Worm (Caenorhabditis elegans): ENCODE data around the gene T05C12.1.

T05C12.1 gene

ce11 chrII:8173449-8173848, at the start of gene T05C12.1, which contains the start of gene decr-1.3:
TSS of gene T05C12.1 (plus strand) at chrII:8173680.
TSS of gene decr-1.3 (minus strand) at chrII:8173549.
- TF ChIP-seq him-1 (tag; optimal IDR thresholded peaks at IDR 0.05) (no peak), dao-5 (tag; optimal IDR thresholded peaks at IDR 0.05) (no peak), W03F9.2 (tag; optimal IDR thresholded peaks at IDR 0.05) (no peak)

- TF ChIP-seq W03F9.2 (tag; optimal IDR thresholded peaks at IDR 0.05), result peak; percentile 70
- no peak for TF ChIP-seq dao-5 (tag; optimal IDR thresholded peaks at IDR 0.05)
- TF ChIP-seq him-1 (tag; optimal IDR thresholded peaks at IDR 0.05), result no peak
Observed at ce11 chrII:8124867-8125266, 48.6 kb upstream of the T05C12.1 start, which contains the start of gene ire-1. TSS of gene ire-1 (minus strand) at chrII:8124910.

ce11 chrII:8125439-8125838, 48.0 kb upstream of the T05C12.1 start:
- TF ChIP-seq him-1 (tag; optimal IDR thresholded peaks at IDR 0.05) (no peak), W03F9.2 (tag; optimal IDR thresholded peaks at IDR 0.05) (no peak), dao-5 (tag; optimal IDR thresholded peaks at IDR 0.05) (no peak)

- TF ChIP-seq him-1 (tag; optimal IDR thresholded peaks at IDR 0.05) (no peak), dao-5 (tag; optimal IDR thresholded peaks at IDR 0.05) (no peak), W03F9.2 (tag; optimal IDR thresholded peaks at IDR 0.05) (peak; percentile 49)
Observed at ce11 chrII:8126132-8126531, 47.3 kb upstream of the T05C12.1 start.

- TF ChIP-seq him-1 (tag; optimal IDR thresholded peaks at IDR 0.05), result no peak
- TF ChIP-seq dao-5 (tag; optimal IDR thresholded peaks at IDR 0.05), result no peak
- TF ChIP-seq W03F9.2 (tag; optimal IDR thresholded peaks at IDR 0.05), result no peak
Observed at ce11 chrII:8126617-8127016, 46.9 kb upstream of the T05C12.1 start.

ce11 chrII:8127290-8127689, 46.2 kb upstream of the T05C12.1 start:
- no peak for TF ChIP-seq him-1 (tag; optimal IDR thresholded peaks at IDR 0.05)
- TF ChIP-seq W03F9.2 (tag; optimal IDR thresholded peaks at IDR 0.05), result no peak
- no peak for TF ChIP-seq dao-5 (tag; optimal IDR thresholded peaks at IDR 0.05)

- TF ChIP-seq W03F9.2 (tag; optimal IDR thresholded peaks at IDR 0.05) (no peak), him-1 (tag; optimal IDR thresholded peaks at IDR 0.05) (no peak)
Observed at ce11 chrII:8127794-8128193, 45.7 kb upstream of the T05C12.1 start.

- TF ChIP-seq him-1 (tag; optimal IDR thresholded peaks at IDR 0.05), result peak; percentile 36
- peak; percentile 9 for TF ChIP-seq dao-5 (tag; optimal IDR thresholded peaks at IDR 0.05)
- no peak for TF ChIP-seq W03F9.2 (tag; optimal IDR thresholded peaks at IDR 0.05)
Observed at ce11 chrII:8128273-8129039, 45.0 kb upstream of the T05C12.1 start.

ce11 chrII:8129040-8129387, 44.5 kb upstream of the T05C12.1 start:
- TF ChIP-seq dao-5 (tag; optimal IDR thresholded peaks at IDR 0.05), result no peak
- no peak for TF ChIP-seq him-1 (tag; optimal IDR thresholded peaks at IDR 0.05)
- TF ChIP-seq W03F9.2 (tag; optimal IDR thresholded peaks at IDR 0.05), result no peak

ce11 chrII:8129495-8130010, 43.9 kb upstream of the T05C12.1 start, which contains the start of gene ulp-4:
TSS of gene ulp-4 (plus strand) at chrII:8129960.
- TF ChIP-seq W03F9.2 (tag; optimal IDR thresholded peaks at IDR 0.05) (no peak), dao-5 (tag; optimal IDR thresholded peaks at IDR 0.05) (no peak), him-1 (tag; optimal IDR thresholded peaks at IDR 0.05) (no peak)

ce11 chrII:8130792-8131191, 42.7 kb upstream of the T05C12.1 start:
- TF ChIP-seq dao-5 (tag; optimal IDR thresholded peaks at IDR 0.05), result no peak
- no peak for TF ChIP-seq W03F9.2 (tag; optimal IDR thresholded peaks at IDR 0.05)
- no peak for TF ChIP-seq him-1 (tag; optimal IDR thresholded peaks at IDR 0.05)

- TF ChIP-seq W03F9.2 (tag; optimal IDR thresholded peaks at IDR 0.05) (no peak), him-1 (tag; optimal IDR thresholded peaks at IDR 0.05) (peak; percentile 67)
Observed at ce11 chrII:8131413-8131966, 42.0 kb upstream of the T05C12.1 start.

- TF ChIP-seq him-1 (tag; optimal IDR thresholded peaks at IDR 0.05) (no peak), W03F9.2 (tag; optimal IDR thresholded peaks at IDR 0.05) (no peak), dao-5 (tag; optimal IDR thresholded peaks at IDR 0.05) (no peak)
Observed at ce11 chrII:8135953-8136352, 37.5 kb upstream of the T05C12.1 start.

- TF ChIP-seq W03F9.2 (tag; optimal IDR thresholded peaks at IDR 0.05) (no peak), dao-5 (tag; optimal IDR thresholded peaks at IDR 0.05) (no peak), him-1 (tag; optimal IDR thresholded peaks at IDR 0.05) (no peak)
Observed at ce11 chrII:8136818-8137217, 36.7 kb upstream of the T05C12.1 start, which contains the start of gene ctns-1. TSS of gene ctns-1 (minus strand) at chrII:8136918.
